Comparison of ENCODE assay signal across 3 worm cellular contexts in genomic region chrII:12262567-12262966, ce11.
A peak's percentile ranks its signal among the peaks of the same experiment; 100 is the strongest.
TF ChIP-seq lines count a peak whose summit lies in the region.

No protein-coding gene starts in this region.

TF ChIP-seq in whole organism, L1 larva, 84 proteins besides CTCF, POLR2A, EP300 and RAD21 (continued from another document):
- TF ChIP-seq egl-27 (tag; optimal IDR thresholded peaks at IDR 0.05; lab: Kevin White, UChicago) (peak in 1 of 2 experiments; percentile 20), lin-14 (GFP tag; optimal IDR thresholded peaks at IDR 0.05; lab: Kevin White, UChicago) (peak; percentile 75), ceh-90 (tag; optimal IDR thresholded peaks at IDR 0.05; lab: Kevin White, UChicago) (no peak), nhr-71 (tag; optimal IDR thresholded peaks at IDR 0.05; lab: Kevin White, UChicago) (peak; percentile 51), ceh-8 (GFP tag; optimal IDR thresholded peaks at IDR 0.05; lab: Kevin White, UChicago) (no peak), efl-3 (GFP tag; optimal IDR thresholded peaks at IDR 0.05; lab: Kevin White, UChicago) (no peak), grh-1 (GFP tag; IDR thresholded peaks at IDR 0.05; lab: Robert Waterston, UW) (peak; percentile 71), mep-1 (tag; optimal IDR thresholded peaks at IDR 0.05; lab: Kevin White, UChicago) (peak; percentile 3), snu-23 (GFP tag; optimal IDR thresholded peaks at IDR 0.05; lab: Kevin White, UChicago) (peak; percentile 37), C04F5.9 (tag; optimal IDR thresholded peaks at IDR 0.05; lab: Kevin White, UChicago) (no peak), lin-35 (GFP tag; optimal IDR thresholded peaks at IDR 0.05; lab: Kevin White, UChicago) (peak; percentile 38 to 46), nhr-47 (tag; optimal IDR thresholded peaks at IDR 0.05; lab: Kevin White, UChicago) (peak; percentile 33), nhr-20 (tag; optimal IDR thresholded peaks at IDR 0.05; lab: Kevin White, UChicago) (peak; percentile 56), ztf-4 (tag; optimal IDR thresholded peaks at IDR 0.05; lab: Kevin White, UChicago) (no peak)

TF ChIP-seq in whole organism, L2 larva, 48 proteins besides CTCF, POLR2A, EP300 and RAD21 (continued from another document):
- TF ChIP-seq elt-1 (tag; optimal IDR thresholded peaks at IDR 0.05; lab: Kevin White, UChicago): no peak
- TF ChIP-seq sem-4 (tag; optimal IDR thresholded peaks at IDR 0.05; lab: Kevin White, UChicago): no peak
- no peak for TF ChIP-seq unc-39 (tag; optimal IDR thresholded peaks at IDR 0.05; lab: Kevin White, UChicago)
- TF ChIP-seq ztf-4 (tag; optimal IDR thresholded peaks at IDR 0.05; lab: Kevin White, UChicago): no peak
- TF ChIP-seq nhr-25 (tag; optimal IDR thresholded peaks at IDR 0.05; lab: Kevin White, UChicago): peak; percentile 93
- TF ChIP-seq ZK546.5 (tag; optimal IDR thresholded peaks at IDR 0.05; lab: Kevin White, UChicago): no peak
- TF ChIP-seq sma-9 (GFP tag; optimal IDR thresholded peaks at IDR 0.05; lab: Kevin White, UChicago): peak; percentile 20
- TF ChIP-seq sma-9 (tag; optimal IDR thresholded peaks at IDR 0.05; lab: Kevin White, UChicago): no peak

TF ChIP-seq in whole organism, L4 larva, 104 proteins besides CTCF, POLR2A, EP300 and RAD21 (continued from another document):
- peak in 1 of 2 experiments; percentile 49 for TF ChIP-seq unc-62 (GFP tag; optimal IDR thresholded peaks at IDR 0.05 in 1 of 2; lab: Kevin White, UChicago)
- TF ChIP-seq unc-62 (tag; optimal IDR thresholded peaks at IDR 0.05; lab: Kevin White, UChicago): no peak
- peak; percentile 32 for TF ChIP-seq mep-1 (tag; optimal IDR thresholded peaks at IDR 0.05; lab: Kevin White, UChicago)
